Fruit fly (Drosophila melanogaster) whole organism, embryonic: ENCODE results near the gene Sur-8.

ENCODE experiments used
- Bdp1 ChIP-seq: fragments of 200-800 bp; sonication (Bioruptor generic); optimal IDR thresholded peaks from 3 replicates; lab custom pipeline; 2016; ENCODE audit warnings: missing biosample characterization, missing genetic modification characterization
- CG10209 ChIP-seq: fragments of 200-800 bp; sonication (Bioruptor generic); optimal IDR thresholded peaks from 3 replicates; lab custom pipeline; 2017; ENCODE audit warnings: missing biosample characterization, mild to moderate bottlenecking, missing genetic modification characterization, missing genetic modification reagents
- CG11085 ChIP-seq: fragments of 200-800 bp; sonication (Bioruptor generic); IDR thresholded peaks from 2 replicates; pipeline ENCODE4 v1.3.6; 2022; ENCODE audit warnings: missing biosample characterization, missing genetic modification characterization
- CG11247 ChIP-seq: fragments of 200-800 bp; sonication (Bioruptor generic); IDR thresholded peaks from 2 replicates; pipeline ENCODE4 v1.3.6; 2022; ENCODE audit warnings: missing biosample characterization, missing genetic modification characterization
- CG11696 ChIP-seq: fragments of 200-800 bp; sonication (Bioruptor generic); IDR thresholded peaks from 2 replicates; pipeline ENCODE4 v1.3.6; 2022; ENCODE audit warnings: missing biosample characterization, missing genetic modification characterization
- CG12155 ChIP-seq: fragments of 200-800 bp; sonication (Bioruptor generic); optimal IDR thresholded peaks from 3 replicates; lab custom pipeline; 2016; ENCODE audit warnings: missing biosample characterization, missing genetic modification characterization
- CG13296 ChIP-seq: fragments of 200-800 bp; sonication (Bioruptor generic); optimal IDR thresholded peaks from 3 replicates; lab custom pipeline; 2018; ENCODE audit warnings: missing biosample characterization, mild to moderate bottlenecking, missing genetic modification characterization
- CG17568 ChIP-seq: fragments of 200-800 bp; sonication (Bioruptor generic); optimal IDR thresholded peaks from 2 replicates; lab custom pipeline; 2018; ENCODE audit warnings: missing biosample characterization, mild to moderate bottlenecking, missing genetic modification characterization, moderate library complexity
- CG18476 ChIP-seq: fragments of 200-800 bp; sonication (Bioruptor generic); optimal IDR thresholded peaks from 2 replicates; lab custom pipeline; 2016; ENCODE audit warnings: missing biosample characterization, mild to moderate bottlenecking, missing genetic modification characterization
- CG3847 ChIP-seq: fragments of 200-800 bp; sonication (Bioruptor generic); IDR thresholded peaks from 2 replicates; pipeline ENCODE4 v1.3.6; 2022; ENCODE audit warnings: missing biosample characterization, missing genetic modification characterization
- CG4360 ChIP-seq: fragments of 200-800 bp; sonication (Bioruptor generic); IDR thresholded peaks from 2 replicates; pipeline ENCODE4 v1.3.6; 2022; ENCODE audit warnings: missing biosample characterization, missing genetic modification characterization
- CG4424 ChIP-seq: fragments of 200-800 bp; sonication (Bioruptor generic); optimal IDR thresholded peaks from 3 replicates; lab custom pipeline; 2016; ENCODE audit warnings: missing biosample characterization, missing genetic modification characterization
- CG8281 ChIP-seq: fragments of 200-800 bp; sonication (Bioruptor generic); optimal IDR thresholded peaks from 2 replicates; lab custom pipeline; 2018; ENCODE audit warnings: missing biosample characterization, mild to moderate bottlenecking, missing genetic modification characterization, moderate library complexity
- CHES-1-like ChIP-seq: fragments of 200-800 bp; sonication (Bioruptor generic); optimal IDR thresholded peaks from 2 replicates; lab custom pipeline; 2016; ENCODE audit warnings: missing biosample characterization, missing genetic modification characterization
- Camta ChIP-seq: fragments of 200-800 bp; sonication (Bioruptor generic); optimal IDR thresholded peaks from 2 replicates; lab custom pipeline; 2016; ENCODE audit warnings: missing biosample characterization, missing genetic modification characterization
- D19B ChIP-seq: fragments of 200-800 bp; sonication (Bioruptor generic); optimal IDR thresholded peaks from 2 replicates; lab custom pipeline; 2017; ENCODE audit warnings: missing biosample characterization, mild to moderate bottlenecking, missing genetic modification characterization
- Dad ChIP-seq: fragments of 200-800 bp; sonication (Bioruptor generic); optimal IDR thresholded peaks from 3 replicates; lab custom pipeline; 2016; ENCODE audit warnings: missing biosample characterization, missing genetic modification characterization
- Dll ChIP-seq: fragments of 200-800 bp; sonication (Bioruptor generic); IDR thresholded peaks from 4 replicates; pipeline ENCODE4 v1.3.6; 2022; ENCODE audit warnings: missing biosample characterization, missing genetic modification characterization; ENCODE audit not compliant: partially characterized antibody
- Fer3 ChIP-seq: fragments of 200-800 bp; sonication (Bioruptor generic); optimal IDR thresholded peaks from 2 replicates; lab custom pipeline; 2018; ENCODE audit warnings: missing biosample characterization, mild to moderate bottlenecking, missing genetic modification characterization, moderate library complexity
- Gsc ChIP-seq: fragments of 200-800 bp; sonication (Bioruptor generic); IDR thresholded peaks from 2 replicates; pipeline ENCODE4 v1.3.6; 2022; ENCODE audit warnings: missing biosample characterization, missing genetic modification characterization
- Gug ChIP-seq: fragments of 200-800 bp; sonication (Bioruptor generic); IDR thresholded peaks from 4 replicates; pipeline ENCODE4 v1.3.6; 2022; ENCODE audit warnings: missing biosample characterization, missing genetic modification characterization
- H15 ChIP-seq: fragments of 200-800 bp; sonication (Bioruptor generic); IDR thresholded peaks from 3 replicates; pipeline ENCODE4 v1.3.6; 2022; ENCODE audit warnings: missing biosample characterization, missing genetic modification characterization
- HLH3B ChIP-seq: fragments of 200-800 bp; sonication (Bioruptor generic); IDR thresholded peaks from 2 replicates; pipeline ENCODE4 v1.3.6; 2022; ENCODE audit warnings: missing biosample characterization, missing genetic modification characterization
- HmgZ ChIP-seq: fragments of 200-800 bp; sonication (Bioruptor generic); optimal IDR thresholded peaks from 2 replicates; lab custom pipeline; 2018; ENCODE audit warnings: missing biosample characterization, mild to moderate bottlenecking, missing genetic modification characterization
- Hmr ChIP-seq: fragments of 200-800 bp; sonication (Bioruptor generic); optimal IDR thresholded peaks from 3 replicates; lab custom pipeline; 2017; ENCODE audit warnings: mild to moderate bottlenecking, missing biosample characterization, missing genetic modification reagents, missing genetic modification characterization
- Hr51 ChIP-seq, 2 experiments: fragments of 200-800 bp; sonication (Bioruptor generic); optimal IDR thresholded peaks; 2 replicates in 1 of 2; 3 replicates in 1 of 2; lab custom pipeline; 2016 to 2018; ENCODE audit warnings: missing biosample characterization in 2 of 2, missing genetic modification characterization in 2 of 2, mild to moderate bottlenecking in 1 of 2, moderate library complexity in 1 of 2
- Lim3 ChIP-seq: fragments of 200-800 bp; sonication (Bioruptor generic); IDR thresholded peaks from 2 replicates; pipeline ENCODE4 v1.3.6; 2022; ENCODE audit warnings: missing biosample characterization, missing genetic modification characterization
- Optix ChIP-seq: fragments of 200-800 bp; sonication (Bioruptor generic); IDR thresholded peaks from 3 replicates; pipeline ENCODE4 v1.3.6; 2022; ENCODE audit warnings: missing biosample characterization, missing genetic modification characterization
- aop ChIP-seq: fragments of 200-800 bp; sonication (Bioruptor generic); IDR thresholded peaks from 2 replicates; pipeline ENCODE4 v1.3.6; 2022; ENCODE audit warnings: missing biosample characterization, missing genetic modification characterization
- cato ChIP-seq: fragments of 200-800 bp; sonication (Bioruptor generic); optimal IDR thresholded peaks from 2 replicates; lab custom pipeline; 2016; ENCODE audit warnings: missing biosample characterization, missing genetic modification characterization, borderline replicate concordance
- chinmo ChIP-seq: fragments of 200-800 bp; sonication (Bioruptor generic); IDR thresholded peaks from 4 replicates; pipeline ENCODE4 v1.3.6; 2022; ENCODE audit warnings: missing biosample characterization, missing genetic modification characterization; ENCODE audit not compliant: partially characterized antibody
- crol ChIP-seq: fragments of 200-800 bp; sonication (Bioruptor generic); IDR thresholded peaks from 2 replicates; pipeline ENCODE4 v1.3.6; 2022; ENCODE audit warnings: missing biosample characterization, missing genetic modification characterization
- danr ChIP-seq: fragments of 200-800 bp; sonication (Bioruptor generic); IDR thresholded peaks from 2 replicates; pipeline ENCODE4 v1.3.6; 2022; ENCODE audit warnings: missing biosample characterization, missing genetic modification characterization
- dysf ChIP-seq: fragments of 200-800 bp; sonication (Bioruptor generic); IDR thresholded peaks from 3 replicates; pipeline ENCODE4 v1.3.6; 2022; ENCODE audit warnings: missing biosample characterization, missing genetic modification characterization
- ewg ChIP-seq: fragments of 200-800 bp; sonication (Bioruptor generic); optimal IDR thresholded peaks from 3 replicates; lab custom pipeline; 2017; ENCODE audit warnings: mild to moderate bottlenecking, missing biosample characterization, missing genetic modification reagents, missing genetic modification characterization
- exex ChIP-seq: fragments of 200-800 bp; sonication (Bioruptor generic); optimal IDR thresholded peaks from 4 replicates; lab custom pipeline; 2018; ENCODE audit warnings: missing biosample characterization, mild to moderate bottlenecking, missing genetic modification characterization, moderate library complexity
- fd64A ChIP-seq: fragments of 200-800 bp; sonication (Bioruptor generic); optimal IDR thresholded peaks from 3 replicates; lab custom pipeline; 2018; ENCODE audit warnings: missing biosample characterization, mild to moderate bottlenecking, missing genetic modification characterization
- gcm2 ChIP-seq: fragments of 200-800 bp; sonication (Bioruptor generic); optimal IDR thresholded peaks from 2 replicates; lab custom pipeline; 2016; ENCODE audit warnings: missing biosample characterization, missing genetic modification characterization
- gro ChIP-seq: fragments of 200-800 bp; sonication (Bioruptor generic); optimal IDR thresholded peaks from 2 replicates; lab custom pipeline; 2016; ENCODE audit warnings: missing biosample characterization, missing genetic modification characterization
- hb ChIP-seq: fragments of 200-800 bp; sonication (Bioruptor generic); IDR thresholded peaks from 3 replicates; pipeline ENCODE4 v1.3.6; 2022; ENCODE audit warnings: missing biosample characterization, missing genetic modification characterization; ENCODE audit not compliant: partially characterized antibody
- lab ChIP-seq: fragments of 200-800 bp; sonication (Bioruptor generic); optimal IDR thresholded peaks from 3 replicates; lab custom pipeline; 2017; ENCODE audit warnings: missing biosample characterization, missing genetic modification characterization, mild to moderate bottlenecking, moderate library complexity, missing genetic modification reagents
- luna ChIP-seq: fragments of 200-800 bp; sonication (Bioruptor generic); optimal IDR thresholded peaks from 2 replicates; lab custom pipeline; 2016; ENCODE audit warnings: missing biosample characterization, missing genetic modification characterization
- onecut ChIP-seq: fragments of 200-800 bp; sonication (Bioruptor generic); IDR thresholded peaks from 2 replicates; pipeline ENCODE4 v1.3.6; 2022; ENCODE audit warnings: missing biosample characterization, missing genetic modification characterization
- pita ChIP-seq: fragments of 200-800 bp; sonication (Bioruptor generic); optimal IDR thresholded peaks from 2 replicates; lab custom pipeline; 2017; ENCODE audit warnings: missing biosample characterization, mild to moderate bottlenecking, missing genetic modification characterization
- rib ChIP-seq: fragments of 200-800 bp; sonication (Bioruptor generic); IDR thresholded peaks from 2 replicates; pipeline ENCODE4 v1.3.6; 2022; ENCODE audit warnings: missing biosample characterization, missing genetic modification characterization
- zf30C ChIP-seq: fragments of 200-800 bp; sonication (Bioruptor generic); optimal IDR thresholded peaks from 3 replicates; lab custom pipeline; 2018; ENCODE audit warnings: missing biosample characterization, mild to moderate bottlenecking, missing genetic modification characterization

Gene Sur-8

dm6 chr3R:17412458-17413127 lies 10.3 kb upstream of the Sur-8 start, which contains the start of gene CG42821 (continued):
- TF ChIP-seq onecut (no peak), D19B (GFP tag; lab: Kevin White, UChicago) (peak; percentile 22), CG11085 (GFP tag; lab: Robert Waterston, UW) (no peak), Dad (GFP tag; lab: Kevin White, UChicago) (no peak), CG10209 (no peak)

- TF ChIP-seq chinmo (no peak), dysf (GFP tag; lab: Robert Waterston, UW) (no peak), CHES-1-like (GFP tag; lab: Kevin White, UChicago) (no peak), exex (tag; lab: Kevin White, UChicago) (no peak), CG11247 (no peak), Dll (no peak), pita (GFP tag; lab: Kevin White, UChicago) (no peak), danr (GFP tag; lab: Robert Waterston, UW) (no peak), zf30C (GFP tag; lab: Kevin White, UChicago) (no peak), HmgZ (no peak), CG13296 (GFP tag; lab: Kevin White, UChicago) (no peak), rib (no peak), Optix (GFP tag; lab: Robert Waterston, UW) (no peak), gro (GFP tag; lab: Kevin White, UChicago) (no peak), CG12155 (GFP tag; lab: Kevin White, UChicago) (no peak)
Observed at dm6 chr3R:17410808-17411207, 8.5 kb upstream of the Sur-8 start, which contains the start of gene CG5863. TSS of gene CG5863 (plus strand) at chr3R:17411108.

dm6 chr3R:17409319-17409718 lies 7.0 kb upstream of the Sur-8 start, which contains the start of gene CG5860:
TSS of gene CG5860 (plus strand) at chr3R:17409619.
- TF ChIP-seq CG8281 (tag; lab: Kevin White, UChicago) (no peak), CG18476 (GFP tag; lab: Kevin White, UChicago) (no peak), ewg (GFP tag; lab: Kevin White, UChicago) (no peak), aop (GFP tag; lab: Robert Waterston, UW) (no peak), HLH3B (no peak), rib (no peak), CG4360 (no peak)

- TF ChIP-seq pita (GFP tag; lab: Kevin White, UChicago) = no peak
- no peak for TF ChIP-seq Fer3 (tag; lab: Kevin White, UChicago)
- TF ChIP-seq CG17568 = no peak
- TF ChIP-seq CG3847 (GFP tag; lab: Robert Waterston, UW) = no peak
Observed at dm6 chr3R:17407576-17407975, 5.3 kb upstream of the Sur-8 start, which contains the start of gene CG17283. TSS of gene CG17283 (plus strand) at chr3R:17407876.

dm6 chr3R:17406411-17406810 lies 4.1 kb upstream of the Sur-8 start, which contains the start of the genes CG42824 and CG42798:
TSS of gene CG42824 (minus strand) at chr3R:17406511.
TSS of gene CG42798 (plus strand) at chr3R:17406678.
- TF ChIP-seq Hmr (GFP tag; lab: Kevin White, UChicago) = no peak
- TF ChIP-seq Camta (GFP tag; lab: Kevin White, UChicago) = no peak
- TF ChIP-seq luna = no peak
- TF ChIP-seq Bdp1 (GFP tag; lab: Kevin White, UChicago) = no peak
- no peak for TF ChIP-seq Lim3
- no peak for TF ChIP-seq crol (GFP tag; lab: Robert Waterston, UW)
- no peak for TF ChIP-seq CG11696 (GFP tag; lab: Robert Waterston, UW)
- no peak for TF ChIP-seq fd64A (GFP tag; lab: Kevin White, UChicago)
- TF ChIP-seq Gsc (GFP tag; lab: Robert Waterston, UW) = no peak
- no peak for TF ChIP-seq H15 (GFP tag; lab: Robert Waterston, UW)
- no peak for TF ChIP-seq CG4424
- TF ChIP-seq cato (GFP tag; lab: Kevin White, UChicago) = no peak
- TF ChIP-seq gcm2 (GFP tag; lab: Kevin White, UChicago) = no peak
- TF ChIP-seq hb = no peak
- TF ChIP-seq lab (GFP tag; lab: Kevin White, UChicago) = no peak
- no peak for TF ChIP-seq Hr51 (GFP tag; optimal IDR thresholded peaks at IDR 0.05; lab: Kevin White, UChicago)
- TF ChIP-seq Gug (GFP tag; lab: Robert Waterston, UW) = no peak
